Worm (Caenorhabditis elegans): ENCODE measurements around the gene Y39H10B.3.
A peak's percentile ranks its signal among the peaks of the same experiment; 100 is the strongest.

The Y39H10B.3 gene

DNA sequence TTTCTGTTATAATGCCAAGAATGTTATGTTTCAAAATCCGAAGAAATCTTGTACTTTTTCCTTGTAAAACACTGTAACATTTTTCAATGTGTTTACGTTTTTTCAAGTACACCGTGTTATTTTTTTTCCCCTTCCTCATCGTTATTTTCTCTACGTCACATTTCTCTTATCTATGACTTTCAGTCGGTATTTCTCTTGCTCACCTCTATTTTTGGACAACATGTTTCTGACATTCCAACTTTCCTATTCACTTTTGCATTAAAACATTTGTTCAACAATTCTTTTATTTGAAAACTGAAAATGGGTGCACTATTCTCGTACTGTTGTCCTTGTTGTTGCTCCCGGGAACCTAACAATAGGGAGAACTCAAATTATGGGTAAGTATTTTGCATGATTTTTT is 2.5 kb downstream of the Y39H10B.3 start, which contains the start of gene pals-33:
Gene pals-33, plus strand, starts transcription at position 301 of the 400 bp plus-strand sequence.
- TF ChIP-seq elt-2 (tag; optimal IDR thresholded peaks at IDR 0.05) (no peak), nhr-25 (tag; optimal IDR thresholded peaks at IDR 0.05) (no peak), pqm-1 (tag; optimal IDR thresholded peaks at IDR 0.05) (no peak), daf-12 (tag; optimal IDR thresholded peaks at IDR 0.05) (no peak), lin-15B (tag; optimal IDR thresholded peaks at IDR 0.05) (no peak), mml-1 (tag; optimal IDR thresholded peaks at IDR 0.05) (no peak), ztf-4 (tag; optimal IDR thresholded peaks at IDR 0.05) (no peak), nhr-67 (tag; optimal IDR thresholded peaks at IDR 0.05) (no peak), nhr-28 (tag; optimal IDR thresholded peaks at IDR 0.05) (no peak), fkh-10 (GFP tag; optimal IDR thresholded peaks at IDR 0.05) (no peak), tbx-2 (tag; optimal IDR thresholded peaks at IDR 0.05) (no peak), R02D3.7 (tag; optimal IDR thresholded peaks at IDR 0.05) (no peak), nhr-43 (tag; optimal IDR thresholded peaks at IDR 0.05; ENCODE audit: poor library complexity, severe bottlenecking) (no peak), lin-39 (tag; optimal IDR thresholded peaks at IDR 0.05) (no peak), ceh-28 (tag; optimal IDR thresholded peaks at IDR 0.05) (no peak), egl-27 (tag; optimal IDR thresholded peaks at IDR 0.05) (no peak), aly-2 (tag; optimal IDR thresholded peaks at IDR 0.05) (no peak), eor-1 (tag; optimal IDR thresholded peaks at IDR 0.05) (no peak), egl-5 (tag; optimal IDR thresholded peaks at IDR 0.05) (no peak), elt-1 (tag; optimal IDR thresholded peaks at IDR 0.05) (no peak)

DNA sequence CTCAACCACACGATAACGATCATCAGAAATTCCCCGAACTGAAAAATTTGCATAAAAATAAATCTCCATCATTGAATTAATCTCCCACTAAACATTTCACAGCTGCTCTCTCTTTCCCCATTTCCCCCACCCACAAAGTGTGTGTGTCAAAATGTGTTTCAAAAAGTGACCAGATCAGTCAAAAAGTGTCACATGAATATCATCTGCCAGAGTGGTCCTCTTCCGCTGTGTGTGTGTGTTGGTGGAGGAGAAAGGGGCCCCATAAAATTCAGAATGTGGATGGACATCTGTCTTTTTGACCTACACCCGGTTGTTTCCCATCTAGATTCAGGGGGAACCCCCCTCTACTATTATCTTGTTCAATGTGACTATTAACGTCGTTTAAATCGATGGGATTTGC is 6.6 kb downstream of the Y39H10B.3 start:
- TF ChIP-seq fkh-2 (tag; optimal IDR thresholded peaks at IDR 0.05): no peak
- no peak for TF ChIP-seq egl-27 (tag; optimal IDR thresholded peaks at IDR 0.05)
- TF ChIP-seq ztf-4 (tag; optimal IDR thresholded peaks at IDR 0.05): no peak
- TF ChIP-seq jun-1 (tag; optimal IDR thresholded peaks at IDR 0.05): no peak
- TF ChIP-seq egl-5 (tag; optimal IDR thresholded peaks at IDR 0.05): peak; percentile 97
- peak; percentile 29 for TF ChIP-seq nfya-1 (tag; optimal IDR thresholded peaks at IDR 0.05; ENCODE audit: insufficient read depth)
- TF ChIP-seq unc-39 (tag; optimal IDR thresholded peaks at IDR 0.05): no peak
- TF ChIP-seq ztf-11 (tag; optimal IDR thresholded peaks at IDR 0.05): no peak
- TF ChIP-seq skn-1 (tag; optimal IDR thresholded peaks at IDR 0.05): no peak
- no peak for TF ChIP-seq elt-3 (tag; optimal IDR thresholded peaks at IDR 0.05)
- peak; percentile 38 for TF ChIP-seq lin-39 (tag; optimal IDR thresholded peaks at IDR 0.05)
- TF ChIP-seq nhr-23 (tag; optimal IDR thresholded peaks at IDR 0.05): no peak

DNA sequence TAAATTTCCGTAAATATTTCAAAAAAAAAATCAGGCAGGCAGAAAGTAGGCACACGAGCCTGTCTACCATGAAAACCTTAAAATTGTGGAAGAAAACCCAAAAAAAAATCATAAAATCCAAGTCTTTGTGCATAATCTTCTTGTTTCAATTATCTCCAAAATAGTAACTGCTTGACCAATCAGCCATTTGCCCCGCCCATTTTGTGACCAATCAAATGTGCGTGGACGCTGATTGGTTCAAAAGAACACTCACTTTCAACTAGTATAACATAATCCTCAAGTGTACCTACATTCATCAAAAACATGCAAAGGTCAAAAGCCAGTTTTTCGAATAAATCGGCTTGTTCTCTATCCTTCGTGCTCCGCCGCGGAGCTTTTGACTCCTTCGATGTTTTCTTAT is 7.9 kb downstream of the Y39H10B.3 start:
- TF ChIP-seq ceh-9 (tag; optimal IDR thresholded peaks at IDR 0.05): no peak
- peak; percentile 73 for TF ChIP-seq nfya-1 (tag; optimal IDR thresholded peaks at IDR 0.05; ENCODE audit: insufficient read depth)

DNA sequence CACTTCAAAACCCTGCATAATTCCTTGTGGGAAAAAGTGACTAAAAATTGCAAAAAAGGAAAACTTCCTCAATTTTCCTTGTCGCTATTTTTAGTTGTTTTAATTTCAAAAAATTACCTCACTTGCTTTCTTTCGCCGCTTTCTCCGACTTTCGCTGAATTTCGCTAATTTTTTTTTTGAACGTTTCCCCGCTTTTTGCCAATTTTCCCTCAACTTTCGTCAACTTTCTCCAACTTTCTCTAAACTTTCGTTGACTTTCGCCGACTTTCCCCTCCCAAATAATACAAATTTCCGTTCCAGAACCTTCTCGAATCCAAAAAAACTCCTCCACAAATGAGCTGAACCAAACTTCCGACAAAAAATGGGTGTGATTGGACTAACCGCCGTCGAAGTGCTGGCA is 12.0 kb downstream of the Y39H10B.3 start, which contains the start of gene W08A12.3:
Gene W08A12.3, plus strand, starts transcription at position 301 of the 400 bp plus-strand sequence.
- TF ChIP-seq ztf-4 (tag; optimal IDR thresholded peaks at IDR 0.05) (no peak), eor-1 (tag; optimal IDR thresholded peaks at IDR 0.05) (no peak), hmg-11 (tag; optimal IDR thresholded peaks at IDR 0.05) (no peak), nhr-43 (tag; optimal IDR thresholded peaks at IDR 0.05; ENCODE audit: poor library complexity, severe bottlenecking) (no peak), egl-27 (tag; optimal IDR thresholded peaks at IDR 0.05) (no peak), lin-39 (tag; optimal IDR thresholded peaks at IDR 0.05) (no peak), nhr-67 (tag; optimal IDR thresholded peaks at IDR 0.05) (no peak), elt-2 (tag; optimal IDR thresholded peaks at IDR 0.05) (no peak), R02D3.7 (tag; optimal IDR thresholded peaks at IDR 0.05) (no peak), lsy-12 (tag; optimal IDR thresholded peaks at IDR 0.05) (no peak), lin-15B (tag; optimal IDR thresholded peaks at IDR 0.05) (no peak), ceh-16 (tag; optimal IDR thresholded peaks at IDR 0.05) (no peak), unc-39 (tag; optimal IDR thresholded peaks at IDR 0.05) (no peak), snpc-4 (tag; optimal IDR thresholded peaks at IDR 0.05) (no peak)

DNA sequence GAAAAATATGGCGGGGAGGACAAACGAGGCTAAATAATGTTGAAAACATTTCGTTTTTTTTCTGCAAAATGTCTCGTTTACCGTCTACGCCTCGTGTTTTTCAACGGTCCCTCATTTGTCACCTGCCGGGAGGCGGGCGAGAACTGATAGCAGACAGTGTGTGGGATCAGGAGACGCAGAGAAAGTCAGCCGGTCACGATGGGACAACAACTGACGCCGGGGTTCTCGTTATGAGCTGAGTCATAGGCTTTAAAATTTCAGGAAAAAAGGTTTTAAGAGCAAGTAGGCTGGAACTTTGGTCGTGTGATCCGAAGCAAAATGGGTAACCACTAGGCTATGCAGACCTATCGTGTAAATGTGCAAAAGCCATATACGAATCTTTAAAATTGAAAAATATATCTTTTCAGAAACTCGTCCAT is 15.2 kb downstream of the Y39H10B.3 start, which contains the start of gene W08A12.2:
Gene W08A12.2, minus strand, starts transcription at position 103 of the 419 bp plus-strand sequence.
- peak; percentile 21 for TF ChIP-seq nfya-1 (tag; optimal IDR thresholded peaks at IDR 0.05; ENCODE audit: insufficient read depth)
- no peak for TF ChIP-seq eor-1 (tag; optimal IDR thresholded peaks at IDR 0.05)

All from whole organism, L3 larva.